Worm (Caenorhabditis elegans): ENCODE measurements around the gene acp-7.

The acp-7 gene

DNA sequence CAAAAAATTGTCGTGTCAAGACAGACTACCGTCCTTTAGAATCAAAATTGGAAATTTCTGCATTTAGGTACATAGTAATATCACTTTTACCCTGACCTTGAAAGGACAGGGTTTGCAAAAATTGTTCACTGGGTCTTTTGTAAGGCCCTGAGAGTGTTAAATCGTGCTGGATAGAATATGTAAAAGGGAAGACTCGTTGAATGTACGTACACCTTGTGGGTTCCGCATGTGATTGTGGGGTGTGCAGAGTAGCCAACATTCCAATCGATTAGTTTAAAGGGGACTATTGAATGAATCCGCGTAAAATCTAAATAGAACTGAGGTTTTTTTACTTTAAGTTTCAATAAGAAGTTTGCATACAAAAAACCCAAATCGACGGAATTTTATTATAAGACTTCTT is 29.1 kb upstream of the acp-7 start:
- no peak for TF ChIP-seq ZK337.2 (GFP tag; IDR thresholded peaks at IDR 0.05)
- TF ChIP-seq snpc-1.2 (GFP tag; IDR thresholded peaks at IDR 0.05): peak; percentile 87
- TF ChIP-seq F49E8.2 (tag; optimal IDR thresholded peaks at IDR 0.05; ENCODE audit: borderline replicate concordance): no peak

DNA sequence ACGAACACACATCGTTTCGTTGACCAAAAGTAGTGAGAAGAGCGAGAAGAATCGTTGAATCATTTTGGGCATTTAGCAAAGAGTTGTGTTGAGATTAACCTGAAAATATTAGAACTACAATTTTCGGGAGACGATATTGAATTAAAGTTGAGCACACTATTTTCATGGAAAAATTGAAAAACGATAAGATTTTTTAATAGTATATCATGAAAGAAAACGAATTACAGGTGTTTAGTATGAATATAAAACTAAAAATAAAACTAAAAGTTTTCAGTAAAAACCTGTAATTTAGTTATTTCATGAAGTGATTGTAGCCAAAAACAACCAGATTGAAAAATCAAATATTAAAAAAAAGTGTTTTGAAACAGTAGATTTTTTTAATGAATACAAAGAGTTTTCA is 26.0 kb upstream of the acp-7 start, which contains the start of gene lgc-10:
Gene lgc-10 (minus strand): TSS at position 101 of the 400 bp plus-strand sequence.
- TF ChIP-seq daf-19 (GFP tag; conservative IDR thresholded peaks at IDR 0.05) (no peak), Y105C5A.15 (GFP tag; IDR thresholded peaks at IDR 0.05) (no peak), nhr-10 (tag; optimal IDR thresholded peaks at IDR 0.05) (no peak), nhr-25 (tag; optimal IDR thresholded peaks at IDR 0.05; ENCODE audit: borderline replicate concordance, insufficient read depth) (no peak), pha-4 (GFP tag; IDR thresholded peaks at IDR 0.05) (no peak), pha-4 (tag; optimal IDR thresholded peaks at IDR 0.05) (no peak), skn-1 (tag; optimal IDR thresholded peaks at IDR 0.05) (no peak), fos-1 (tag; optimal IDR thresholded peaks at IDR 0.05) (no peak), spr-3 (GFP tag; optimal IDR thresholded peaks at IDR 0.05) (no peak), saeg-2 (GFP tag; IDR thresholded peaks at IDR 0.05) (no peak), egl-43 (GFP tag; IDR thresholded peaks at IDR 0.05) (no peak), zfp-2 (tag; optimal IDR thresholded peaks at IDR 0.05) (no peak), ceh-20 (GFP tag; IDR thresholded peaks at IDR 0.05) (no peak), nhr-41 (GFP tag; IDR thresholded peaks at IDR 0.05) (no peak), F44E2.7 (GFP tag; IDR thresholded peaks at IDR 0.05) (no peak), nhr-102 (tag; optimal IDR thresholded peaks at IDR 0.05) (no peak), lin-15B (tag; optimal IDR thresholded peaks at IDR 0.05) (no peak), ceh-44 (GFP tag; IDR thresholded peaks at IDR 0.05) (no peak)

DNA sequence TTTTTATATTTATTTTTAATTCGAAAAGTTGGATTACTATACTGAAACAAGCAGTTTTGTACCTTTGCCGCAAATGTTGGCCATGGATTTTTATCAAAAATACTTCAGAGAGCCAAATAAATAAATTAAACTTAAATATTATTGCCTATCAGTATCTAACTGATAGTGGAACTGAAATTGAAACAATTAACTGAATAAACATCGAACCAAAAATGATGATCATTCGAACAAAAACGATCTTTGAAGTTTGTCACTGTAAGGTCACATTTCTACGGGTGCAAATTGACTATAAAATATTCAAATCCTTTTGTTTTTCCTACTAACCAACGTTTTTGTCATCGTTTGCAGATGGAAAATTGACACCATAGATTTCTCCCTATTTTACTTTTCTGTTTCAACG is 11.5 kb upstream of the acp-7 start:
- TF ChIP-seq madf-5 (GFP tag; IDR thresholded peaks at IDR 0.05): no peak
- no peak for TF ChIP-seq zip-11 (GFP tag; IDR thresholded peaks at IDR 0.05)
- TF ChIP-seq daf-16 (GFP tag; optimal IDR thresholded peaks at IDR 0.05): no peak
- TF ChIP-seq daf-16 (tag; optimal IDR thresholded peaks at IDR 0.05): peak; percentile 79
- peak; percentile 23 for TF ChIP-seq dve-1 (tag; optimal IDR thresholded peaks at IDR 0.05; ENCODE audit: insufficient read depth)
- peak; percentile 6 for TF ChIP-seq aha-1 (tag)
- TF ChIP-seq zip-2 (tag; optimal IDR thresholded peaks at IDR 0.05): no peak
- no peak for TF ChIP-seq dmd-6 (GFP tag; IDR thresholded peaks at IDR 0.05)

DNA sequence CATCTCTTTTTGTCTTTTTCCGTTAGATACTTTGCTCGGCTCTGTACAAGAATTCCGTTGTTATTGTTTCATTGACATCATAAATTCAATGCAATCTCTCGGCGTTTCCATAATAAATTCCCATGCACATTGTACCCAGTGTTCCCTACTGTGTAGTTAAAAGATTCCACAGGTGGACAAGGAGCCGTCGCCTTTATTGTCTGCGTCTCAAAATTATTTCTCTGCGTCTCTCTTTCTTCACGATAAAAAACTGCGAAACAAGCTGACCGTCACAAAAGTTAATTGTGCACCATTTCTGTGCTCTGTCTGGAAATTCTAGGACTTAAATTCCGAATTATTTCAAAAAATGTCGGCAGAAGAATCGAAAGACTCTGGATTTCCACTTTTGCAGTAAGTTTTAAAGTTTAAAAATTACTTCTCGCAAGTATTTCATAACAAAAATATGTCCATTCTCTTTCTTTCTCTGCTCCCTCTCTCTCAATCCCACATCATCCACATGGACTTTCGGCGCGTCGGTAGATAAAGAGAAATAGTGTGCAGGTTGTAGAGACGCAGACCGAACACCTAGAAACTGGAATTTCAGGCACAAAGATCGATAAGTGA is 10.6 kb upstream of the acp-7 start:
- TF ChIP-seq Y105C5A.15 (GFP tag; IDR thresholded peaks at IDR 0.05): no peak
- TF ChIP-seq ceh-44 (GFP tag; IDR thresholded peaks at IDR 0.05): no peak
- TF ChIP-seq dve-1 (tag; optimal IDR thresholded peaks at IDR 0.05; ENCODE audit: insufficient read depth): peak; percentile 69
- no peak for TF ChIP-seq lin-1 (GFP tag; IDR thresholded peaks at IDR 0.05)
- no peak for TF ChIP-seq snpc-1.2 (GFP tag; IDR thresholded peaks at IDR 0.05)
- TF ChIP-seq mdl-1 (tag; optimal IDR thresholded peaks at IDR 0.05): peak; percentile 8 to 22
- TF ChIP-seq ceh-20 (GFP tag; IDR thresholded peaks at IDR 0.05): no peak
- no peak for TF ChIP-seq daf-16 (GFP tag; optimal IDR thresholded peaks at IDR 0.05)
- TF ChIP-seq daf-16 (tag; optimal IDR thresholded peaks at IDR 0.05): peak; percentile 53
- no peak for TF ChIP-seq ztf-7 (tag; optimal IDR thresholded peaks at IDR 0.05)
- TF ChIP-seq F37D6.2 (tag; optimal IDR thresholded peaks at IDR 0.05): no peak
- peak; percentile 58 for TF ChIP-seq dmd-6 (GFP tag; IDR thresholded peaks at IDR 0.05)
- TF ChIP-seq mxl-2 (GFP tag; conservative IDR thresholded peaks at IDR 0.05): no peak
- 0 out of 2 replicates have a peak, but pooled peaks have one; percentile 22 for TF ChIP-seq daf-19 (GFP tag; conservative IDR thresholded peaks at IDR 0.05)
- TF ChIP-seq nhr-6 (tag; optimal IDR thresholded peaks at IDR 0.05): no peak
- no peak for TF ChIP-seq spr-3 (GFP tag; optimal IDR thresholded peaks at IDR 0.05)
- TF ChIP-seq spr-1 (tag; optimal IDR thresholded peaks at IDR 0.05): no peak
- no peak for TF ChIP-seq gei-8 (GFP tag; optimal IDR thresholded peaks at IDR 0.05)
- peak; percentile 65; the same call in 1 of the 2 replicates for TF ChIP-seq php-3 (GFP tag; IDR thresholded peaks at IDR 0.05)
- TF ChIP-seq F44E2.7 (GFP tag; IDR thresholded peaks at IDR 0.05): no peak
- no peak for TF ChIP-seq dmd-8 (GFP tag; IDR thresholded peaks at IDR 0.05)
- TF ChIP-seq nhr-77 (tag; optimal IDR thresholded peaks at IDR 0.05): peak; percentile 32
- no peak for TF ChIP-seq dmd-9 (GFP tag; IDR thresholded peaks at IDR 0.05)
- TF ChIP-seq unc-62 (GFP tag; optimal IDR thresholded peaks at IDR 0.05 in 1 of 2): peak in 1 of 2 experiments; percentile 40
- TF ChIP-seq unc-62 (tag; optimal IDR thresholded peaks at IDR 0.05): no peak
- peak; percentile 58 for TF ChIP-seq nhr-48 (tag; optimal IDR thresholded peaks at IDR 0.05)
- peak; percentile 3 for TF ChIP-seq hlh-30 (tag; optimal IDR thresholded peaks at IDR 0.05; ENCODE audit: insufficient read depth)
